Fruit fly (Drosophila melanogaster) whole organism, embryonic: ENCODE data around the gene CG42764.
A peak's percentile ranks its signal among the peaks of the same experiment; 100 is the strongest.

Experiments used
- Ada2b ChIP-seq: fragments of 200-800 bp; sonication (Bioruptor generic); IDR thresholded peaks from 2 replicates; pipeline ENCODE4 v1.3.6; 2022; ENCODE audit warnings: missing biosample characterization, missing genetic modification characterization
- Aef1 ChIP-seq: fragments of 200-800 bp; sonication (Bioruptor generic); IDR thresholded peaks from 3 replicates; pipeline ENCODE4 v1.3.6; 2022; ENCODE audit warnings: missing biosample characterization, missing genetic modification characterization
- Atf6 ChIP-seq: fragments of 200-800 bp; sonication (Bioruptor generic); IDR thresholded peaks from 2 replicates; pipeline ENCODE4 v1.3.6; 2022; ENCODE audit warnings: missing biosample characterization, missing genetic modification characterization
- BtbVII ChIP-seq: fragments of 200-800 bp; sonication (Bioruptor generic); optimal IDR thresholded peaks from 3 replicates; lab custom pipeline; 2017; ENCODE audit warnings: missing biosample characterization, mild to moderate bottlenecking, missing genetic modification characterization
- Bteb2 ChIP-seq: fragments of 200-800 bp; sonication (Bioruptor generic); optimal IDR thresholded peaks from 2 replicates; lab custom pipeline; 2016; ENCODE audit warnings: missing biosample characterization, missing genetic modification characterization
- C15 ChIP-seq: fragments of 200-800 bp; sonication (Bioruptor generic); IDR thresholded peaks from 3 replicates; pipeline ENCODE4 v1.3.6; 2022; ENCODE audit warnings: missing biosample characterization, missing genetic modification characterization
- CG10543 ChIP-seq: fragments of 200-800 bp; sonication (Bioruptor generic); optimal IDR thresholded peaks from 3 replicates; lab custom pipeline; 2017; ENCODE audit warnings: missing biosample characterization, mild to moderate bottlenecking, missing genetic modification characterization, moderate library complexity
- CG12104 ChIP-seq: fragments of 200-800 bp; sonication (Bioruptor generic); optimal IDR thresholded peaks from 3 replicates; lab custom pipeline; 2016; ENCODE audit warnings: missing biosample characterization, missing genetic modification characterization
- CG12942 ChIP-seq: fragments of 200-800 bp; sonication (Bioruptor generic); optimal IDR thresholded peaks from 3 replicates; lab custom pipeline; 2016; ENCODE audit warnings: missing biosample characterization, missing genetic modification characterization
- CG14860 ChIP-seq: fragments of 200-800 bp; sonication (Bioruptor generic); IDR thresholded peaks from 3 replicates; pipeline ENCODE4 v1.3.6; 2022; ENCODE audit warnings: missing biosample characterization, missing genetic modification characterization; ENCODE audit not compliant: partially characterized antibody
- CG17912 ChIP-seq: fragments of 200-800 bp; sonication (Bioruptor generic); optimal IDR thresholded peaks from 2 replicates; lab custom pipeline; 2018; ENCODE audit warnings: missing biosample characterization, mild to moderate bottlenecking, missing genetic modification characterization
- CG2120 ChIP-seq: fragments of 200-800 bp; sonication (Bioruptor generic); optimal IDR thresholded peaks from 3 replicates; lab custom pipeline; 2016; ENCODE audit warnings: missing biosample characterization, missing genetic modification characterization
- CG3065 ChIP-seq: fragments of 200-800 bp; sonication (Bioruptor generic); optimal IDR thresholded peaks from 2 replicates; lab custom pipeline; 2016; ENCODE audit warnings: missing biosample characterization, missing genetic modification characterization
- CG34224 ChIP-seq: fragments of 200-800 bp; sonication (Bioruptor generic); IDR thresholded peaks from 3 replicates; pipeline ENCODE4 v1.3.6; 2022; ENCODE audit warnings: missing biosample characterization, missing genetic modification characterization; ENCODE audit not compliant: partially characterized antibody
- CG34376 ChIP-seq: fragments of 200-800 bp; sonication (Bioruptor generic); optimal IDR thresholded peaks from 2 replicates; lab custom pipeline; 2018; ENCODE audit warnings: missing biosample characterization, mild to moderate bottlenecking, missing genetic modification characterization
- CG4854 ChIP-seq: fragments of 200-800 bp; sonication (Bioruptor generic); optimal IDR thresholded peaks from 2 replicates; lab custom pipeline; 2016; ENCODE audit warnings: missing biosample characterization, missing genetic modification characterization, inconsistent platforms
- CG6683 ChIP-seq: fragments of 200-800 bp; sonication (Bioruptor generic); optimal IDR thresholded peaks from 2 replicates; lab custom pipeline; 2017; ENCODE audit warnings: missing biosample characterization, mild to moderate bottlenecking, missing genetic modification characterization, missing genetic modification reagents
- CG7987 ChIP-seq: fragments of 200-800 bp; sonication (Bioruptor generic); optimal IDR thresholded peaks from 2 replicates; lab custom pipeline; 2018; ENCODE audit warnings: missing biosample characterization, mild to moderate bottlenecking, missing genetic modification characterization, moderate library complexity
- CG8281 ChIP-seq: fragments of 200-800 bp; sonication (Bioruptor generic); optimal IDR thresholded peaks from 2 replicates; lab custom pipeline; 2018; ENCODE audit warnings: missing biosample characterization, mild to moderate bottlenecking, missing genetic modification characterization, moderate library complexity
- Doc2 ChIP-seq: fragments of 200-800 bp; sonication (Bioruptor generic); IDR thresholded peaks from 2 replicates; pipeline ENCODE4 v1.3.6; 2022; ENCODE audit warnings: missing biosample characterization, missing genetic modification characterization
- Meics ChIP-seq: fragments of 200-800 bp; sonication (Bioruptor generic); optimal IDR thresholded peaks from 2 replicates; lab custom pipeline; 2017; ENCODE audit warnings: missing biosample characterization, mild to moderate bottlenecking, missing genetic modification characterization
- Ssrp ChIP-seq: fragments of 200-800 bp; sonication (Bioruptor generic); optimal IDR thresholded peaks from 2 replicates; lab custom pipeline; 2018; ENCODE audit warnings: missing biosample characterization, mild to moderate bottlenecking, missing genetic modification characterization, moderate library complexity
- Stat92E ChIP-seq, 3 experiments: fragments of >200 bp in 2 of 3; fragments of 200-800 bp in 1 of 3; sonication (Bioruptor generic) in 1 of 3; optimal IDR thresholded peaks; 2 replicates each; lab custom pipeline; 2017 to 2019; ENCODE audit warnings: missing biosample characterization in 3 of 3, missing genetic modification characterization in 3 of 3, mild to moderate bottlenecking in 1 of 3, moderate library complexity in 1 of 3
- abd-A ChIP-seq: fragments of 200-800 bp; sonication (Bioruptor generic); optimal IDR thresholded peaks from 3 replicates; lab custom pipeline; 2019; ENCODE audit warnings: missing biosample characterization, mild to moderate bottlenecking, missing genetic modification characterization, moderate library complexity
- bigmax ChIP-seq: fragments of 200-800 bp; sonication (Bioruptor generic); optimal IDR thresholded peaks from 2 replicates; lab custom pipeline; 2018; ENCODE audit warnings: missing biosample characterization, mild to moderate bottlenecking, missing genetic modification characterization
- cwo ChIP-seq: fragments of 200-800 bp; sonication (Bioruptor generic); optimal IDR thresholded peaks from 3 replicates; lab custom pipeline; 2017; ENCODE audit warnings: missing biosample characterization, missing genetic modification characterization, mild to moderate bottlenecking, moderate library complexity, missing genetic modification reagents
- dati ChIP-seq: fragments of 200-800 bp; sonication (Bioruptor generic); IDR thresholded peaks from 2 replicates; pipeline ENCODE4 v1.3.6; 2022; ENCODE audit warnings: missing biosample characterization, missing genetic modification characterization
- dmrt11E ChIP-seq: fragments of 200-800 bp; sonication (Bioruptor generic); optimal IDR thresholded peaks from 3 replicates; lab custom pipeline; 2018; ENCODE audit warnings: missing biosample characterization, mild to moderate bottlenecking, missing genetic modification characterization, moderate library complexity
- eve ChIP-seq, 2 experiments: fragments of >200 bp; optimal IDR thresholded peaks; 2 replicates each; lab custom pipeline; 2017; ENCODE audit warnings: missing biosample characterization in 2 of 2, missing genetic modification characterization in 2 of 2
- fd102C ChIP-seq: fragments of 200-800 bp; sonication (Bioruptor generic); optimal IDR thresholded peaks from 2 replicates; lab custom pipeline; 2018; ENCODE audit warnings: missing biosample characterization, mild to moderate bottlenecking, missing genetic modification characterization, moderate library complexity
- gcm2 ChIP-seq: fragments of 200-800 bp; sonication (Bioruptor generic); optimal IDR thresholded peaks from 2 replicates; lab custom pipeline; 2016; ENCODE audit warnings: missing biosample characterization, missing genetic modification characterization
- gsb ChIP-seq: fragments of 200-800 bp; sonication (Bioruptor generic); IDR thresholded peaks from 2 replicates; pipeline ENCODE4 v1.3.6; 2022; ENCODE audit warnings: missing biosample characterization, missing genetic modification characterization
- ham ChIP-seq: fragments of 200-800 bp; sonication (Bioruptor generic); IDR thresholded peaks from 2 replicates; pipeline ENCODE4 v1.3.6; 2022; ENCODE audit warnings: missing biosample characterization, missing genetic modification characterization
- klu ChIP-seq: fragments of 200-800 bp; sonication (Bioruptor generic); IDR thresholded peaks from 2 replicates; pipeline ENCODE4 v1.3.6; 2022; ENCODE audit warnings: missing biosample characterization, missing genetic modification characterization
- knrl ChIP-seq: fragments of 200-800 bp; sonication (Bioruptor generic); IDR thresholded peaks from 3 replicates; pipeline ENCODE4 v1.3.6; 2022; ENCODE audit warnings: missing biosample characterization, missing genetic modification characterization; ENCODE audit not compliant: partially characterized antibody
- lmd ChIP-seq: fragments of 200-800 bp; sonication (Bioruptor generic); IDR thresholded peaks from 2 replicates; pipeline ENCODE4 v1.3.6; 2022; ENCODE audit warnings: missing biosample characterization, missing genetic modification characterization
- lola ChIP-seq, 3 experiments: fragments of >200 bp in 2 of 3; fragments of 200-800 bp in 1 of 3; sonication (Bioruptor generic) in 1 of 3; optimal IDR thresholded peaks; 2 replicates each; lab custom pipeline; 2017 to 2019; ENCODE audit warnings: missing biosample characterization in 3 of 3, missing genetic modification characterization in 3 of 3, mild to moderate bottlenecking in 1 of 3, moderate library complexity in 1 of 3
- nau ChIP-seq: fragments of 200-800 bp; sonication (Bioruptor generic); optimal IDR thresholded peaks from 3 replicates; lab custom pipeline; 2017; ENCODE audit warnings: missing biosample characterization, mild to moderate bottlenecking, missing genetic modification characterization, missing genetic modification reagents
- phol ChIP-seq: fragments of 200-800 bp; sonication (Bioruptor generic); optimal IDR thresholded peaks from 3 replicates; lab custom pipeline; 2018; ENCODE audit warnings: missing biosample characterization, mild to moderate bottlenecking, missing genetic modification characterization, moderate library complexity
- ro ChIP-seq: fragments of 200-800 bp; sonication (Bioruptor generic); IDR thresholded peaks from 2 replicates; pipeline ENCODE4 v1.3.6; 2022; ENCODE audit warnings: missing biosample characterization, missing genetic modification characterization
- sim ChIP-seq: fragments of 200-800 bp; sonication (Bioruptor generic); IDR thresholded peaks from 2 replicates; pipeline ENCODE4 v1.3.6; 2022; ENCODE audit warnings: missing biosample characterization, missing genetic modification characterization
- slbo ChIP-seq: fragments of 200-800 bp; sonication (Bioruptor generic); IDR thresholded peaks from 2 replicates; pipeline ENCODE4 v1.3.6; 2022; ENCODE audit warnings: missing biosample characterization, missing genetic modification characterization
- slou ChIP-seq: fragments of 200-800 bp; sonication (Bioruptor generic); optimal IDR thresholded peaks from 3 replicates; lab custom pipeline; 2016; ENCODE audit warnings: missing biosample characterization, missing genetic modification characterization
- tll ChIP-seq, 2 experiments: fragments of 200-800 bp in 1 of 2; fragments of >200 bp in 1 of 2; sonication (Bioruptor generic) in 1 of 2; optimal IDR thresholded peaks; 2 replicates each; lab custom pipeline; 2017 to 2019; ENCODE audit warnings: missing biosample characterization in 2 of 2, missing genetic modification characterization in 2 of 2, mild to moderate bottlenecking in 1 of 2, moderate library complexity in 1 of 2
- tup ChIP-seq: fragments of 200-800 bp; sonication (Bioruptor generic); optimal IDR thresholded peaks from 2 replicates; lab custom pipeline; 2016; ENCODE audit warnings: missing biosample characterization, mild to moderate bottlenecking, missing genetic modification characterization, moderate library complexity
- unpg ChIP-seq: fragments of 200-800 bp; sonication (Bioruptor generic); optimal IDR thresholded peaks from 3 replicates; lab custom pipeline; 2018; ENCODE audit warnings: missing biosample characterization, mild to moderate bottlenecking, missing genetic modification characterization, moderate library complexity
- zfh2 ChIP-seq: fragments of 200-800 bp; sonication (Bioruptor generic); optimal IDR thresholded peaks from 2 replicates; lab custom pipeline; 2016; ENCODE audit warnings: missing biosample characterization, missing genetic modification characterization

CG42764 gene

dm6 chr3L:20441632-20442469 lies 24.0 kb downstream of the CG42764 start, which contains the start of gene CG5910 (continued):
- TF ChIP-seq Bteb2 (peak; percentile 48), CG10543 (GFP tag; lab: Kevin White, UChicago) (peak; percentile 86), lola (GFP tag; optimal IDR thresholded peaks at IDR 0.05; lab: Kevin White, UChicago) (peak in 1 of 3 experiments; percentile 93), bigmax (GFP tag; lab: Kevin White, UChicago) (no peak), gcm2 (GFP tag; lab: Kevin White, UChicago) (no peak), sim (0 out of 2 replicates have a peak, but pooled peaks have one; percentile 46), lmd (GFP tag; lab: Robert Waterston, UW) (peak; percentile 84), cwo (GFP tag; lab: Kevin White, UChicago) (peak; percentile 88), tll (GFP tag; optimal IDR thresholded peaks at IDR 0.05; lab: Kevin White, UChicago) (no peak), CG34376 (GFP tag; lab: Kevin White, UChicago) (peak; percentile 80), fd102C (GFP tag; lab: Kevin White, UChicago) (no peak), CG3065 (GFP tag; lab: Kevin White, UChicago) (peak; percentile 73), Ssrp (tag; lab: Kevin White, UChicago) (peak; percentile 92), Aef1 (GFP tag; lab: Robert Waterston, UW) (peak; percentile 74), gsb (GFP tag; lab: Robert Waterston, UW) (peak; percentile 52; the same call in 1 of the 2 replicates), dati (GFP tag; lab: Robert Waterston, UW) (no peak), zfh2 (GFP tag; lab: Kevin White, UChicago) (peak; percentile 25), slbo (GFP tag; lab: Robert Waterston, UW) (peak; percentile 83), ro (GFP tag; lab: Robert Waterston, UW) (peak; percentile 68; the same call in 1 of the 2 replicates), ham (GFP tag; lab: Robert Waterston, UW) (0 out of 2 replicates have a peak, but pooled peaks have one; percentile 37), klu (GFP tag; lab: Robert Waterston, UW) (peak; percentile 72), unpg (GFP tag; lab: Kevin White, UChicago) (peak; percentile 90), tup (GFP tag; lab: Kevin White, UChicago) (peak; percentile 16), CG2120 (GFP tag; lab: Kevin White, UChicago) (peak; percentile 72), CG12104 (GFP tag; lab: Kevin White, UChicago) (peak; percentile 84), CG14860 (GFP tag; lab: Robert Waterston, UW) (no peak), CG12942 (peak; percentile 67), slou (GFP tag; lab: Kevin White, UChicago) (peak; percentile 78), CG7987 (peak; percentile 56), Doc2 (GFP tag; lab: Robert Waterston, UW) (no peak), Atf6 (GFP tag; lab: Robert Waterston, UW) (peak; percentile 78), CG34224 (GFP tag; lab: Robert Waterston, UW) (no peak), Stat92E (GFP tag; optimal IDR thresholded peaks at IDR 0.05; lab: Kevin White, UChicago) (peak in 1 of 3 experiments; percentile 7), phol (tag; lab: Kevin White, UChicago) (peak; percentile 93), CG17912 (GFP tag; lab: Kevin White, UChicago) (no peak), eve (GFP tag; optimal IDR thresholded peaks at IDR 0.05; lab: Kevin White, UChicago) (no peak), C15 (GFP tag; lab: Robert Waterston, UW) (0 out of 3 replicates have a peak, but pooled peaks have one; percentile 55), knrl (GFP tag; lab: Robert Waterston, UW) (no peak), dmrt11E (peak; percentile 91), CG6683 (peak; percentile 87), abd-A (tag; lab: Kevin White, UChicago) (peak; percentile 61), BtbVII (GFP tag; lab: Kevin White, UChicago) (peak; percentile 90), nau (GFP tag; lab: Kevin White, UChicago) (peak; percentile 53), CG8281 (tag; lab: Kevin White, UChicago) (peak; percentile 67), Ada2b (GFP tag; lab: Robert Waterston, UW) (peak; percentile 75), Meics (GFP tag; lab: Kevin White, UChicago) (peak; percentile 94), CG4854 (GFP tag; lab: Kevin White, UChicago) (no peak)
